Fruit fly (Drosophila melanogaster): Measurements from ENCODE around the gene knrl.

knrl gene

DNA sequence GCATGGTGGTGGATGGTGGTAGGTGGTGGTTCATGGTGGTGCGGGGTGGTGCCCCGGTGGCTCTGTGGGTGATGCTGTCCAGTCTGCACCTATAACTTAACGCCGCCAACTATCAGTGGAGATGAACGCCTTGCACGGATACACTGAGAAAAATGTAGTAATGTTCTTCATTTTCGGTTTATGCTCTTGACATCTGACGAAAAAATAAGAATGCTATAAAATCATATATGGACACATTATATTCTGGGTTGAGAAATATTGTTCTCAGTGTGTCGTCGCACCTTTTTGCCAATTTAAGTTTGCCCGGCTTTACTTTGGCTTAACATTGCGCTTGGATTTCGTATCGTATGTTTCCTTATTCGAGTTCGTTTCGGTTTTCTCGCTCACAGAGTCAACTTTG, 34.4 kb downstream of the knrl start (continued):
- TF ChIP-seq Blimp-1 (GFP tag; optimal IDR thresholded peaks at IDR 0.05) (no peak), achi (GFP tag; optimal IDR thresholded peaks at IDR 0.05) (peak; percentile 34), svp (GFP tag) (peak; percentile 63), CG10631 (GFP tag; optimal IDR thresholded peaks at IDR 0.05) (peak; percentile 31), Sox102F (GFP tag; optimal IDR thresholded peaks at IDR 0.05) (no peak), CG11294 (GFP tag; IDR thresholded peaks at IDR 0.05) (no peak), fkh (GFP tag; optimal IDR thresholded peaks at IDR 0.05) (no peak), Ets96B (tag; optimal IDR thresholded peaks at IDR 0.05) (peak; percentile 56)

DNA sequence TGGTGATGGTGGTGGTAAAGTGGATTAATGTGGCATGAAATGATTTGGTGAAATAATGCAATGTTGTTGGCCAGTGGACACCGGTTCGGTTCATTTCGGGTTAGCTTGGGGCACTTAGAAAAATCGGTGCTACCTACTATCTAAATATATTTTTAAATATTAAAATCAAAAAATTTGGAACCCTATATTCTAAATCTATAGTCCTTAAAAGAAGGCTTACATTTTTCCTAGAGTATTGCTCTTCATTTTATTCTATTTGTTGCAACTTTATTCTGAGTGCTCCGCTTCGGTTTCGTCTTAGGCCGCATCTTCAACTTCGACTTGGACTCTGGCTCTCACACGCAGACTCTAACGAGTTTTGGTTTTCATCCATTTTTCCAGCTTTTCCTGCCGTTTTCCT, 36.5 kb downstream of the knrl start:
- TF ChIP-seq CG3032 (tag; optimal IDR thresholded peaks at IDR 0.05) (no peak), CG15336 (GFP tag; IDR thresholded peaks at IDR 0.05) (peak; percentile 56; the same call in 1 of the 2 replicates), pdm3 (GFP tag; optimal IDR thresholded peaks at IDR 0.05) (no peak), CG8119 (GFP tag; IDR thresholded peaks at IDR 0.05) (peak; percentile 47; the same call in 2 of the 3 replicates), CG1621 (tag; optimal IDR thresholded peaks at IDR 0.05) (no peak), fd85E (GFP tag; optimal IDR thresholded peaks at IDR 0.05) (no peak), CG4318 (GFP tag; optimal IDR thresholded peaks at IDR 0.05) (peak; percentile 14), CG10631 (GFP tag; optimal IDR thresholded peaks at IDR 0.05) (peak; percentile 33), Sox15 (GFP tag; optimal IDR thresholded peaks at IDR 0.05) (no peak), CG32006 (GFP tag; optimal IDR thresholded peaks at IDR 0.05) (peak; percentile 66), Lpt (GFP tag; optimal IDR thresholded peaks at IDR 0.05) (peak; percentile 31), CG6276 (GFP tag; optimal IDR thresholded peaks at IDR 0.05) (peak; percentile 40), eg (GFP tag; IDR thresholded peaks at IDR 0.05) (peak; percentile 63), Eip78C (GFP tag) (peak; percentile 18), achi (GFP tag; optimal IDR thresholded peaks at IDR 0.05) (peak; percentile 32)

DNA sequence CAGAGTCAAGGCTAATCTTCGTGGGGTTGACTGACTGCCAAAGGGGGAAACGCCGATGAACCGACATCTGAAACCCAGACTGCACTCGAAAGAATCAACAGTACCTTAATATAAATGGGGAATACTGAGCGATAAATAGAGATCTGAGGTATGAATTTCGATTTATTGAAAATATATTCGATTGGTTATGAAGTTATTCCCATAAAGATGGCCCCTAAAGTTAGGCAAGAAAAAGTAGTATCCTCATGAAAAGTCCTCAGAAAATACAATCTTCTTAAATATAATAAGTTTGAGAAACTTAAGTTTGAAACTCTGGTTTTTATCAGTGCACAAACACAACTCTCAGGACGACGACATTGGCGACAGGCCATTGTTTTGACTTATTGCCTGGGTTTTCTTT, 38.1 kb downstream of the knrl start:
- TF ChIP-seq CG6163 (GFP tag; IDR thresholded peaks at IDR 0.05) (no peak), CG6808 (GFP tag; optimal IDR thresholded peaks at IDR 0.05) (peak; percentile 73), achi (GFP tag; optimal IDR thresholded peaks at IDR 0.05) (peak; percentile 31), CG4318 (GFP tag; optimal IDR thresholded peaks at IDR 0.05) (no peak), CG11762 (GFP tag; optimal IDR thresholded peaks at IDR 0.05; ENCODE audit: insufficient read depth) (peak; percentile 8), CG10631 (GFP tag; optimal IDR thresholded peaks at IDR 0.05) (peak; percentile 60), Sox15 (GFP tag; optimal IDR thresholded peaks at IDR 0.05) (no peak), CG3919 (GFP tag; optimal IDR thresholded peaks at IDR 0.05) (peak; percentile 53), ss (GFP tag; optimal IDR thresholded peaks at IDR 0.05) (peak; percentile 66 to 70), fd85E (GFP tag; optimal IDR thresholded peaks at IDR 0.05) (no peak), CG32006 (GFP tag; optimal IDR thresholded peaks at IDR 0.05) (peak; percentile 42), CG11902 (GFP tag; optimal IDR thresholded peaks at IDR 0.05) (no peak), Eip93F (GFP tag; optimal IDR thresholded peaks at IDR 0.05) (no peak), pdm3 (GFP tag; optimal IDR thresholded peaks at IDR 0.05) (peak; percentile 44), fkh (GFP tag; optimal IDR thresholded peaks at IDR 0.05) (no peak), dac (GFP tag; optimal IDR thresholded peaks at IDR 0.05) (no peak), CG7368 (GFP tag; optimal IDR thresholded peaks at IDR 0.05) (no peak), Eip78C (GFP tag) (peak; percentile 86), fd59A (GFP tag; optimal IDR thresholded peaks at IDR 0.05) (peak; percentile 57), CG16779 (tag; optimal IDR thresholded peaks at IDR 0.05) (no peak), cyc (GFP tag; optimal IDR thresholded peaks at IDR 0.05) (peak; percentile 18), Hr4 (GFP tag; optimal IDR thresholded peaks at IDR 0.05) (peak; percentile 13), Met (GFP tag; optimal IDR thresholded peaks at IDR 0.05) (peak; percentile 42), CG10669 (GFP tag; optimal IDR thresholded peaks at IDR 0.05) (peak; percentile 68), topi (GFP tag; optimal IDR thresholded peaks at IDR 0.05) (peak; percentile 36), dsx (GFP tag; optimal IDR thresholded peaks at IDR 0.05; ENCODE audit: poor library complexity, severe bottlenecking) (peak; percentile 69), CG8319 (GFP tag; optimal IDR thresholded peaks at IDR 0.05) (no peak), Smox (GFP tag; optimal IDR thresholded peaks at IDR 0.05) (peak; percentile 11), acj6 (GFP tag; optimal IDR thresholded peaks at IDR 0.05) (peak; percentile 50), Ets96B (tag; optimal IDR thresholded peaks at IDR 0.05) (peak; percentile 66), Eip75B (GFP tag; optimal IDR thresholded peaks at IDR 0.05) (peak; percentile 56), CG31627 (GFP tag; optimal IDR thresholded peaks at IDR 0.05) (no peak), CG11294 (GFP tag; IDR thresholded peaks at IDR 0.05) (no peak), OdsH (GFP tag; optimal IDR thresholded peaks at IDR 0.05) (peak; percentile 43), CG1621 (tag; optimal IDR thresholded peaks at IDR 0.05) (peak; percentile 40), Ets21C (GFP tag; optimal IDR thresholded peaks at IDR 0.05) (no peak), Hr38 (GFP tag; optimal IDR thresholded peaks at IDR 0.05) (no peak), svp (GFP tag) (peak; percentile 65), Hr39 (GFP tag; optimal IDR thresholded peaks at IDR 0.05) (peak; percentile 2)
